Worm (Caenorhabditis elegans) whole organism, L4/young adult: ENCODE measurements around the gene fbxa-136.

ENCODE experiments used
- W03F9.2 ChIP-seq: fragments of 150-350 bp; optimal IDR thresholded peaks from 2 replicates; lab custom pipeline; 2014; ENCODE audit warnings: missing biosample characterization, missing genetic modification characterization
- him-1 ChIP-seq: sonication (generic microtip); optimal IDR thresholded peaks from 2 replicates; lab custom pipeline; 2016; ENCODE audit warnings: missing genotype, missing genetic modification reagents, missing genetic modification characterization, missing compliant biosample characterization

DNA sequence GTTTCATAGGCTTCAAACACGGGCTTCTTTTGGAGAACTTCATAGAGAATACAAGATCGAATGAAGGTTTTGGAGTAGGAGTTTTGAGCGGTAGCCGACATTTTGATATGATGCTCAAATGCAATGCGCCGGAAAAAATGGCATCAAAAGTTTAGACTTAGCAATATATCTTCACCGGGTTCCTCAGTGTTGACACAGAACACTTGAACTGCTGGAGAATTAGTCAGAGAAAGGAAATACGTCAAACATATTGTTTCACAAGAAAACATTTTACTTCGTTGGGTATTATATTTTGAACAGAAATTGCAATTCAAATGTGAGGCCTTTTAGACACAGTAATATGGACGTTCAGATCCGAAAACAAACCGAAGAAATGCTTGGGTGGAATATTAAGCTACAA is 37.5 kb downstream of the fbxa-136 start, which contains the start of gene fbxa-174:
- TF ChIP-seq him-1 (tag; lab: Kevin White, UChicago) (no peak), W03F9.2 (tag; lab: Kevin White, UChicago) (no peak)
